Fruit fly (Drosophila melanogaster): Measurements from ENCODE around the gene CG8915.

The CG8915 gene

DNA sequence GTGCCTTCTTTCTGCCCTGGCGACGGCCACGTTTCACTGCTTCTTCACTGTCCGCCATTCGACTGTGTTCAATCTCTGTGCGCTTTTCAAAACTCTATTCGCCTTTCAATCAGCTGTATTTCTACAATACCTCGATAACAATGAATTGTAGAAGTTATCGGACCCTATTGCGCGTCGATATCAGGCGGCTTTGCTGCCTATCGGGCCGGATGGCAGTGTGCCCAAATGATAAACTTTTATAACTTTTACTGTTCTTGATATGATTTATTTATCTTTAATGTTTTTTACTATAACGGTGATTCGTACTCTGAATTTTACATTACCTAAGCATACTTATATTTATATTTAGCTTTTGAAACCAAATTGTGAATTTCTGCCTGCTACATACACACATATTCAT is at the start of gene CG8915:
TSS of gene CG8915 (minus strand) at position 148 of the 400 bp plus-strand sequence.
- no peak for TF ChIP-seq CG34367 (tag; optimal IDR thresholded peaks at IDR 0.05)
- no peak for TF ChIP-seq CG32121 (GFP tag; IDR thresholded peaks at IDR 0.05)
- TF ChIP-seq CG10348 (GFP tag; IDR thresholded peaks at IDR 0.05): no peak
- no peak for TF ChIP-seq Pif1B (GFP tag; optimal IDR thresholded peaks at IDR 0.05)
- no peak for TF ChIP-seq EcR (GFP tag; optimal IDR thresholded peaks at IDR 0.05)
- TF ChIP-seq CG13204 (GFP tag; optimal IDR thresholded peaks at IDR 0.05): no peak
- TF ChIP-seq Pif1A (GFP tag; optimal IDR thresholded peaks at IDR 0.05): no peak
- TF ChIP-seq Ets98B (GFP tag; IDR thresholded peaks at IDR 0.05): no peak
- no peak for TF ChIP-seq rn (GFP tag; IDR thresholded peaks at IDR 0.05)
- TF ChIP-seq CG8159 (tag; optimal IDR thresholded peaks at IDR 0.05): no peak
- TF ChIP-seq Snoo (tag; optimal IDR thresholded peaks at IDR 0.05): no peak
- no peak for TF ChIP-seq CG17806 (tag; optimal IDR thresholded peaks at IDR 0.05)

DNA sequence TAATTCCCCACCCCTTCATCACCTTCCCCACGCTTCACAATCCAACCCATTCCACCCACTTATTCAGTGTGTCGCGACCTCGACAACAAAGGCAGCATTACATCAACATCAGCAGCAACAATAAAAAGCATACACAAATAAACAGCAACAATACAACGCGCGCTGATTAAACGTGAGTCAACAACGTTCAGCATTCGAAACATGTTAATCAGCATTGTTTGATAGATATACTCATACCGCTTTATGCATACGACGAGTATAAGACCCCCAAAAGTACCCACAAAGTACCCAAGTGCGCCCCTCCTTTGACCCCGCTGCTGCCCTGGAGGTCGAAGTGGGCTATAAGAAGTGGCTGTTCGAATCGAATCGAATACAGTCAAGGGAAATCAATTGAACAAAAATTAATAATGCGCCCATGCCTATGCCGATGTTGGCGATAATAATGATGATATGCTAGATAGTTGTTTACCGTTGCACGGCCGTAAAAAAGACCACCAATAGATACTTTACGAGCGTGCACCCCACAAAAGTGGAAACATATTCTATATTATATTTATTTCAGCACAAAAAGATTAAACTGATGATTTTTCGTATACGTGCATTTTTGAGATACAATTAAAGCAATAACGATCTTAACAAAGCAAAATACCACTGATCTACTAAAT is 49.5 kb upstream of the CG8915 start:
- TF ChIP-seq CG34367 (tag; optimal IDR thresholded peaks at IDR 0.05): no peak

DNA sequence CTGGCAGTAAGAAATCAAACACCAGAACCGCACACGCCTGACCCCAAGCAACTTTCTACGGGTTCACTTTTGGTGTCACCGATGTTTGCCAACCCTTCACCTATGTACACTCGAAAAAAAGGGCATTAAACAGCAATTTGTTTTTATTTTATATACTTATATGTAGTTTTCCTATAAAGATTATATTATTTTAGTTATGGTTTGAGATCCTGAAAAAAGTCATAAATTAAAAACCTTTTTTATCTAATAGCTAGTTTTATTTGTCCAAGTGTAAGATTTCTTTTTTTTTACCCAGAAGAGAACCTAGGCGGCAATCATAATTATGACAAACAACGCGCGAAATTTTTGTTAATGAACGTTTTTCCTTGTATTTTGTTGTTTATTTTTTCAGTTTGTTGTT is 48.6 kb upstream of the CG8915 start:
- TF ChIP-seq CG34367 (tag; optimal IDR thresholded peaks at IDR 0.05) (no peak), Ets98B (GFP tag; IDR thresholded peaks at IDR 0.05) (no peak), fd96Ca (GFP tag; IDR thresholded peaks at IDR 0.05) (no peak), CG8301 (tag; optimal IDR thresholded peaks at IDR 0.05) (no peak), EcR (GFP tag; optimal IDR thresholded peaks at IDR 0.05) (no peak), CG4496 (GFP tag; IDR thresholded peaks at IDR 0.05) (peak; percentile 47; the same call in 1 of the 3 replicates), CG32121 (GFP tag; IDR thresholded peaks at IDR 0.05) (no peak), Snoo (tag; optimal IDR thresholded peaks at IDR 0.05) (no peak), CG8159 (tag; optimal IDR thresholded peaks at IDR 0.05) (peak; percentile 43), CG14655 (GFP tag; optimal IDR thresholded peaks at IDR 0.05) (peak; percentile 12), CG10348 (GFP tag; IDR thresholded peaks at IDR 0.05) (no peak), CG13204 (GFP tag; optimal IDR thresholded peaks at IDR 0.05) (no peak), gl (tag; optimal IDR thresholded peaks at IDR 0.05) (no peak), Pif1B (GFP tag; optimal IDR thresholded peaks at IDR 0.05) (no peak), CG17806 (tag; optimal IDR thresholded peaks at IDR 0.05) (peak; percentile 38), CG12605 (GFP tag; IDR thresholded peaks at IDR 0.05) (no peak), CG9948 (tag; optimal IDR thresholded peaks at IDR 0.05) (peak; percentile 0), rn (GFP tag; IDR thresholded peaks at IDR 0.05) (no peak), Pif1A (GFP tag; optimal IDR thresholded peaks at IDR 0.05) (no peak), CG15710 (tag; optimal IDR thresholded peaks at IDR 0.05) (no peak), D1 (tag; optimal IDR thresholded peaks at IDR 0.05) (no peak)

DNA sequence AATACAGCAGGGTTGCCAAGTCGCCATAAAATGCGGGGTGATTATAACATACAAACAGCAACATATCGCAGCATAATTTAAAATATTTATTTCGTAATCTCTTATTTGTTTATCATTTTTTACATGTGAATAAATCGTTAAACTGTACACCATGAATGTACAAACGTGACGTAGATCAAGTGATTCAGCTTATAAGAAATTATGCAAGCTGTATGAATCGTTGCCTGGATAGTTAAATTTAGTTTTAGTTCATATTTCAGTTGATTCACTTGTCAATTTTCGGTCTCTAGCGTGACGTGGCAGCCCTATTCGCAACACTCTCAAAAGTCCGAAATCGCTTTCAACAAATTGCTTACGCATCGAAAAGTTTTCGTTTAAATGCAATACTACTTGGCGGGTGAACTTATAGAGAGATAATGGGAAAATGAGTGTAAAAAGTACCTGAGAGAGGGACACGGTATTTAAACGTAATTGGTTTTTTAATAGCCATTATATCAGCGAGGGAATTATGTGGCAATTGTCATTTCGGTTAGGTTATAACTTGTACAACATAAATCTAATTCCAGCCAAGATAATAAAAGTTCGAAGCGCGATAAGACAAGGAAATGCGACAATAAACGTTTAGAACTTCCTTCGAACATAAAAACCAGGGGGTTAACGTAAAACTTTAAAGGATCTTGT is 47.4 kb upstream of the CG8915 start:
- TF ChIP-seq CG13204 (GFP tag; optimal IDR thresholded peaks at IDR 0.05) (no peak), Pif1A (GFP tag; optimal IDR thresholded peaks at IDR 0.05) (peak; percentile 55), CG4496 (GFP tag; IDR thresholded peaks at IDR 0.05) (0 out of 3 replicates have a peak, but pooled peaks have one; percentile 46), CG17806 (tag; optimal IDR thresholded peaks at IDR 0.05) (peak; percentile 2), Pif1B (GFP tag; optimal IDR thresholded peaks at IDR 0.05) (peak; percentile 44), CG32121 (GFP tag; IDR thresholded peaks at IDR 0.05) (peak; percentile 44), CG8159 (tag; optimal IDR thresholded peaks at IDR 0.05) (peak; percentile 33), CG15710 (tag; optimal IDR thresholded peaks at IDR 0.05) (peak; percentile 30), Snoo (tag; optimal IDR thresholded peaks at IDR 0.05) (peak; percentile 55), CG9948 (tag; optimal IDR thresholded peaks at IDR 0.05) (peak; percentile 21), EcR (GFP tag; optimal IDR thresholded peaks at IDR 0.05) (no peak)

DNA sequence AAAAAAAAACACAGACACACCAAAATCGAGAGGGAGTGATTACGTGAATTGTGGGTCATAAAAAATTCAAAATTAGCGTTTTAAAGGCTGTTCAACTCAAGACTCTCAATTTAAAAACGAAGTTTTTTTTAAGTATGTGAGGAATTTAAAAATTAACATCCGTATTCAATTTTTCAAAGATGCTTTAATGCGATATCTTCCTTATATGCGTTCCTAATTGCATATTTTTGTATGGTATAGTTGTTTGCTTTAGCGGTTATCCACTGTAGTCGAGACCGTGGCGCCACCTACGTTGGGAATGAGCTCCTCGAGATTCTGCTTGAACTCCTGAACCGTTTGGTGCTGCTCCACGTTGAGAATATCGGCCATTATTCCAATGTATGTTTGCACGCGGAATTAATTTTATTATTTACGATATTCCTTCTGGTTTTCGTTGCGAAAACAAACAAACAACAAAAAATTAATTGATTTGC is 46.2 kb upstream of the CG8915 start:
- peak; percentile 16 for TF ChIP-seq CG8159 (tag; optimal IDR thresholded peaks at IDR 0.05)
- TF ChIP-seq CG34367 (tag; optimal IDR thresholded peaks at IDR 0.05): no peak
- no peak for TF ChIP-seq EcR (GFP tag; optimal IDR thresholded peaks at IDR 0.05)

DNA sequence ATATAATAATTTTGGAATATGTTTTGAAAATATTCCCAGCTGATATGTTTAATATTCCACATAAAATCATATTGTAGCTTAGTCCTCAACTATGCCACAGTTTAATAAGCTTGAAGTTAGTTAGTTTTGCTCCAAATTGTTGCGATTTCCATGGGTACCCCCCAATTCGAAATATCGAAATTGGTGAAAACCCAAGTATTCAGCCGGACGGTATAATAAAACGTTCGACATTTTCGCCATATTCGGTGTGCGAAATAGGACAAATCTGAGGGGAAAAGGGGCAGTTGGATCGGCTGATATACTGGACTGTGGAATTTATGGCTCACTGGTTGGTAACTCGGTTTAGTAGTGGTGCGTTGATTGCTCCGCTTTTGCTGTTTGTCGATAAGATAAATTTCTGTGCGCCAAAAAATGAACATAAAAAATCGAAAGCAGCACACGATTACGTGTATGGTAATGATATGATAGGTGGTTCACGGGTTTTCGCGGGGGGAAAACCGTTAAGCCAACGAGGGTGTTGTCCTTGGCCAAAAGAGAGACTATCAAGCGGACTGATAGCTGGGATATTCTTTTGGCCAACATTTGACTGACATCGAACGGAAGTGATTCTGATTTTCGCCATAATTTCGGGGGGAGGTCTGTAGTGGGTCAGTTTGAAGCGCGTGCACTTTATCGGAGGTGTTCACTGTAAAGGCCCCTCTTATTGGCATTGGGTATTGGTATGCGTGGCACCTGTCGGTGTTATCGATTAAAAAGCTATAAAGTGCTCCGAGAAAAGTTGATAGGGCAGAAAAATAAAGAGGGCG is 45.6 kb upstream of the CG8915 start:
- TF ChIP-seq Snoo (tag; optimal IDR thresholded peaks at IDR 0.05) (no peak), CG14655 (GFP tag; optimal IDR thresholded peaks at IDR 0.05) (no peak), fd96Ca (GFP tag; IDR thresholded peaks at IDR 0.05) (no peak), CG8301 (tag; optimal IDR thresholded peaks at IDR 0.05) (no peak), CG34367 (tag; optimal IDR thresholded peaks at IDR 0.05) (no peak), D1 (tag; optimal IDR thresholded peaks at IDR 0.05) (no peak), rn (GFP tag; IDR thresholded peaks at IDR 0.05) (no peak), CG15710 (tag; optimal IDR thresholded peaks at IDR 0.05) (no peak)

Data from whole organism, pupa.